Fruit fly (Drosophila melanogaster) whole organism, embryonic: Measurements from ENCODE around the gene nesd.
A peak's percentile ranks its signal among the peaks of the same experiment; 100 is the strongest.

Experiments
- Atf-2 ChIP-seq: fragments of 200-800 bp; sonication (Bioruptor generic); optimal IDR thresholded peaks from 2 replicates; lab custom pipeline; 2016; ENCODE audit warnings: missing biosample characterization, missing genetic modification characterization
- CG11456 ChIP-seq: fragments of 200-800 bp; sonication (Bioruptor generic); IDR thresholded peaks from 3 replicates; pipeline ENCODE4 v1.3.6; 2022; ENCODE audit warnings: missing biosample characterization, missing genetic modification characterization
- CG12942 ChIP-seq: fragments of 200-800 bp; sonication (Bioruptor generic); optimal IDR thresholded peaks from 3 replicates; lab custom pipeline; 2016; ENCODE audit warnings: missing biosample characterization, missing genetic modification characterization
- CG13624 ChIP-seq: fragments of 200-800 bp; sonication (Bioruptor generic); optimal IDR thresholded peaks from 2 replicates; lab custom pipeline; 2016; ENCODE audit warnings: missing biosample characterization, missing genetic modification characterization
- CG15073 ChIP-seq: fragments of 200-800 bp; sonication (Bioruptor generic); optimal IDR thresholded peaks from 2 replicates; lab custom pipeline; 2016; ENCODE audit warnings: missing biosample characterization, missing genetic modification characterization
- CG16815 ChIP-seq: fragments of 200-800 bp; sonication (Bioruptor generic); optimal IDR thresholded peaks from 3 replicates; lab custom pipeline; 2017; ENCODE audit warnings: missing biosample characterization, mild to moderate bottlenecking, missing genetic modification characterization
- CG16863 ChIP-seq: fragments of 200-800 bp; sonication (Bioruptor generic); optimal IDR thresholded peaks from 3 replicates; lab custom pipeline; 2016; ENCODE audit warnings: missing biosample characterization, missing genetic modification characterization
- CG2129 ChIP-seq: fragments of 200-800 bp; sonication (Bioruptor generic); IDR thresholded peaks from 2 replicates; pipeline ENCODE4 v1.3.6; 2022; ENCODE audit warnings: missing biosample characterization, missing genetic modification characterization; ENCODE audit not compliant: partially characterized antibody
- CG2678 ChIP-seq: fragments of 200-800 bp; sonication (Bioruptor generic); optimal IDR thresholded peaks from 3 replicates; lab custom pipeline; 2019; ENCODE audit warnings: missing biosample characterization, mild to moderate bottlenecking, missing genetic modification characterization, moderate library complexity
- CG30020 ChIP-seq: fragments of 200-800 bp; optimal IDR thresholded peaks from 2 replicates; lab custom pipeline; 2019; ENCODE audit warnings: missing biosample characterization, mild to moderate bottlenecking, missing genetic modification characterization, moderate library complexity
- CG30431 ChIP-seq: fragments of 200-800 bp; sonication (Bioruptor generic); optimal IDR thresholded peaks from 2 replicates; lab custom pipeline; 2017; ENCODE audit warnings: missing biosample characterization, missing genetic modification characterization
- CG31224 ChIP-seq: fragments of 200-800 bp; sonication (Bioruptor generic); IDR thresholded peaks from 2 replicates; pipeline ENCODE4 v1.3.6; 2022; ENCODE audit warnings: missing biosample characterization, missing genetic modification characterization
- CG31388 ChIP-seq: fragments of 200-800 bp; sonication (Bioruptor generic); optimal IDR thresholded peaks from 2 replicates; lab custom pipeline; 2016; ENCODE audit warnings: missing biosample characterization, missing genetic modification characterization
- CG32772 ChIP-seq: fragments of 200-800 bp; sonication (Bioruptor generic); IDR thresholded peaks from 2 replicates; pipeline ENCODE4 v1.3.6; 2022; ENCODE audit warnings: missing biosample characterization, missing genetic modification characterization
- CG34224 ChIP-seq: fragments of 200-800 bp; sonication (Bioruptor generic); IDR thresholded peaks from 3 replicates; pipeline ENCODE4 v1.3.6; 2022; ENCODE audit warnings: missing biosample characterization, missing genetic modification characterization; ENCODE audit not compliant: partially characterized antibody
- CG3995 ChIP-seq: fragments of 200-800 bp; sonication (Bioruptor generic); optimal IDR thresholded peaks from 3 replicates; lab custom pipeline; 2016; ENCODE audit warnings: missing biosample characterization, missing genetic modification characterization
- CG5180 ChIP-seq: fragments of 200-800 bp; sonication (Bioruptor generic); optimal IDR thresholded peaks from 3 replicates; lab custom pipeline; 2017; ENCODE audit warnings: missing biosample characterization, missing genetic modification characterization, mild to moderate bottlenecking, moderate library complexity, missing genetic modification reagents
- CG5245 ChIP-seq: fragments of 200-800 bp; sonication (Bioruptor generic); optimal IDR thresholded peaks from 3 replicates; lab custom pipeline; 2016; ENCODE audit warnings: missing biosample characterization, missing genetic modification characterization
- CG6654 ChIP-seq: fragments of 200-800 bp; sonication (Bioruptor generic); optimal IDR thresholded peaks from 2 replicates; lab custom pipeline; 2017; ENCODE audit warnings: missing biosample characterization, mild to moderate bottlenecking, missing genetic modification characterization
- CG7271 ChIP-seq: fragments of 200-800 bp; sonication (Bioruptor generic); optimal IDR thresholded peaks from 2 replicates; lab custom pipeline; 2018; ENCODE audit warnings: missing biosample characterization, mild to moderate bottlenecking, missing genetic modification characterization, moderate library complexity
- CG8388 ChIP-seq: fragments of 200-800 bp; sonication (Bioruptor generic); optimal IDR thresholded peaks from 2 replicates; lab custom pipeline; 2019; ENCODE audit warnings: missing biosample characterization, mild to moderate bottlenecking, missing genetic modification characterization, moderate library complexity
- CHES-1-like ChIP-seq: fragments of 200-800 bp; sonication (Bioruptor generic); optimal IDR thresholded peaks from 2 replicates; lab custom pipeline; 2016; ENCODE audit warnings: missing biosample characterization, missing genetic modification characterization
- Deaf1 ChIP-seq: fragments of 200-800 bp; optimal IDR thresholded peaks from 3 replicates; lab custom pipeline; 2019; ENCODE audit warnings: missing biosample characterization, mild to moderate bottlenecking, missing genetic modification characterization, moderate library complexity
- Dfd ChIP-seq, 2 experiments: fragments of >200 bp; optimal IDR thresholded peaks; 2 replicates each; lab custom pipeline; 2017; ENCODE audit warnings: missing biosample characterization in 2 of 2, missing genetic modification characterization in 2 of 2
- Doc2 ChIP-seq: fragments of 200-800 bp; sonication (Bioruptor generic); IDR thresholded peaks from 2 replicates; pipeline ENCODE4 v1.3.6; 2022; ENCODE audit warnings: missing biosample characterization, missing genetic modification characterization
- E2f1 ChIP-seq: fragments of 200-800 bp; sonication (Bioruptor generic); IDR thresholded peaks from 2 replicates; pipeline ENCODE4 v1.3.6; 2022; ENCODE audit warnings: missing biosample characterization, missing genetic modification characterization
- HLH3B ChIP-seq: fragments of 200-800 bp; sonication (Bioruptor generic); IDR thresholded peaks from 2 replicates; pipeline ENCODE4 v1.3.6; 2022; ENCODE audit warnings: missing biosample characterization, missing genetic modification characterization
- Hr78 ChIP-seq, 2 experiments: fragments of 200-800 bp in 1 of 2; fragments of >200 bp in 1 of 2; sonication (Bioruptor generic) in 1 of 2; optimal IDR thresholded peaks; 2 replicates each; lab custom pipeline; 2017 to 2019; ENCODE audit warnings: missing biosample characterization in 2 of 2, missing genetic modification characterization in 2 of 2, mild to moderate bottlenecking in 1 of 2, moderate library complexity in 1 of 2
- Nf-YA ChIP-seq: fragments of 200-800 bp; sonication (Bioruptor generic); IDR thresholded peaks from 2 replicates; pipeline ENCODE4 v1.3.6; 2022; ENCODE audit warnings: missing biosample characterization, missing genetic modification characterization
- Side ChIP-seq: fragments of 200-800 bp; sonication (Bioruptor generic); optimal IDR thresholded peaks from 2 replicates; lab custom pipeline; 2016; ENCODE audit warnings: missing biosample characterization, missing genetic modification characterization
- Sox100B ChIP-seq: fragments of 200-800 bp; sonication (Bioruptor generic); optimal IDR thresholded peaks from 3 replicates; lab custom pipeline; 2018; ENCODE audit warnings: missing biosample characterization, mild to moderate bottlenecking, missing genetic modification characterization
- Spps ChIP-seq: fragments of 200-800 bp; sonication (Bioruptor generic); optimal IDR thresholded peaks from 2 replicates; lab custom pipeline; 2018; ENCODE audit warnings: missing biosample characterization, mild to moderate bottlenecking, missing genetic modification characterization
- Taf1 ChIP-seq: fragments of 200-800 bp; sonication (Bioruptor generic); IDR thresholded peaks from 2 replicates; pipeline ENCODE4 v1.3.6; 2022; ENCODE audit warnings: missing biosample characterization, missing genetic modification characterization
- YL-1 ChIP-seq: fragments of 200-800 bp; sonication (Bioruptor generic); optimal IDR thresholded peaks from 3 replicates; lab custom pipeline; 2017; ENCODE audit warnings: missing biosample characterization, mild to moderate bottlenecking, missing genetic modification characterization
- ab ChIP-seq: fragments of 200-800 bp; sonication (Bioruptor generic); optimal IDR thresholded peaks from 2 replicates; lab custom pipeline; 2016; ENCODE audit warnings: missing biosample characterization, missing genetic modification characterization
- abd-A ChIP-seq: fragments of 200-800 bp; sonication (Bioruptor generic); optimal IDR thresholded peaks from 3 replicates; lab custom pipeline; 2019; ENCODE audit warnings: missing biosample characterization, mild to moderate bottlenecking, missing genetic modification characterization, moderate library complexity
- bigmax ChIP-seq: fragments of 200-800 bp; sonication (Bioruptor generic); optimal IDR thresholded peaks from 2 replicates; lab custom pipeline; 2018; ENCODE audit warnings: missing biosample characterization, mild to moderate bottlenecking, missing genetic modification characterization
- br ChIP-seq: fragments of >200 bp; optimal IDR thresholded peaks from 2 replicates; lab custom pipeline; 2017
- chif ChIP-seq, 2 experiments: fragments of 200-800 bp; sonication (Bioruptor generic); optimal IDR thresholded peaks; 3 replicates each; lab custom pipeline; 2016; ENCODE audit warnings: missing biosample characterization in 2 of 2, missing genetic modification characterization in 2 of 2
- crol ChIP-seq: fragments of 200-800 bp; sonication (Bioruptor generic); IDR thresholded peaks from 2 replicates; pipeline ENCODE4 v1.3.6; 2022; ENCODE audit warnings: missing biosample characterization, missing genetic modification characterization
- fd3F ChIP-seq: fragments of 200-800 bp; sonication (Bioruptor generic); optimal IDR thresholded peaks from 2 replicates; lab custom pipeline; 2018; ENCODE audit warnings: missing biosample characterization, mild to moderate bottlenecking, missing genetic modification characterization, moderate library complexity
- ken ChIP-seq: fragments of 200-800 bp; sonication (Bioruptor generic); IDR thresholded peaks from 3 replicates; pipeline ENCODE4 v1.3.6; 2022; ENCODE audit warnings: missing biosample characterization, missing genetic modification characterization
- lbe ChIP-seq: fragments of 200-800 bp; sonication (Bioruptor generic); optimal IDR thresholded peaks from 2 replicates; lab custom pipeline; 2016; ENCODE audit warnings: missing biosample characterization, mild to moderate bottlenecking, missing genetic modification characterization
- lola ChIP-seq, 3 experiments: fragments of >200 bp in 2 of 3; fragments of 200-800 bp in 1 of 3; sonication (Bioruptor generic) in 1 of 3; optimal IDR thresholded peaks; 2 replicates each; lab custom pipeline; 2017 to 2019; ENCODE audit warnings: missing biosample characterization in 3 of 3, missing genetic modification characterization in 3 of 3, mild to moderate bottlenecking in 1 of 3, moderate library complexity in 1 of 3
- mld ChIP-seq: fragments of 200-800 bp; sonication (Bioruptor generic); IDR thresholded peaks from 3 replicates; pipeline ENCODE4 v1.3.6; 2022; ENCODE audit warnings: missing biosample characterization, missing genetic modification characterization; ENCODE audit not compliant: partially characterized antibody
- phol ChIP-seq: fragments of 200-800 bp; sonication (Bioruptor generic); optimal IDR thresholded peaks from 3 replicates; lab custom pipeline; 2018; ENCODE audit warnings: missing biosample characterization, mild to moderate bottlenecking, missing genetic modification characterization, moderate library complexity
- row ChIP-seq: fragments of 200-800 bp; sonication (Bioruptor generic); IDR thresholded peaks from 3 replicates; pipeline ENCODE4 v1.3.6; 2022; ENCODE audit warnings: missing biosample characterization, missing genetic modification characterization
- tap ChIP-seq: fragments of 200-800 bp; optimal IDR thresholded peaks from 3 replicates; lab custom pipeline; 2019; ENCODE audit warnings: missing biosample characterization, mild to moderate bottlenecking, missing genetic modification characterization, moderate library complexity
- trem ChIP-seq: fragments of 200-800 bp; optimal IDR thresholded peaks from 3 replicates; lab custom pipeline; 2019; ENCODE audit warnings: missing biosample characterization, mild to moderate bottlenecking, missing genetic modification characterization, moderate library complexity
- unc-4 ChIP-seq: fragments of 200-800 bp; sonication (Bioruptor generic); IDR thresholded peaks from 2 replicates; pipeline ENCODE4 v1.3.6; 2022; ENCODE audit warnings: missing biosample characterization, missing genetic modification characterization; ENCODE audit not compliant: partially characterized antibody
- vfl ChIP-seq: fragments of 200-800 bp; sonication (Bioruptor generic); optimal IDR thresholded peaks from 2 replicates; lab custom pipeline; 2016; ENCODE audit warnings: missing biosample characterization, missing genetic modification characterization

Gene nesd

DNA sequence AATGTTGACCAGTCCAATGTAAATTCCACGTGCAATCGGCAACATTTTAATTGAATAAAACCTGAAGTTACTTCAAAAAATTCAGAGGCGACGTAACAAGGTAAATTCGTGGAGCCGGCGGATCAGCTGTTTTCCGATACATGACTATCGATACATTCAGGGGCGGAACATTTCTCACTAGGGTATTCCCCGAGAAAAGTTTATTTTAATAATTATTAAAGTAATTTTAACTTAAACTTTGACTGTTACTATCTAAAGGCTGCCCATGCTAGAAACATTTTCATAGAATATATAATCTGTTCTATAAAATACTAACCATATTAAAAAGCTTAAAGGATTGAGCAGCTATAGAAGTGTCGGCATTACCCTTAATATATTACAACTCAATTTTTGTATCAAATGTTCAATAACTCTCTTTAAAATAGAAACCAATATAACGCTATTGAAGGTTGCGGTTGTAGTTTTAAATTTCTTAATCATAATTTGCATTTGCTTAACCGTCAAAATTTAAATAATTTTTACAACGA lies 3.4 kb downstream of the nesd start, which contains the start of the genes mRpS18B and Kua (continued):
- TF ChIP-seq lola (GFP tag; optimal IDR thresholded peaks at IDR 0.05; lab: Kevin White, UChicago) (peak in 1 of 3 experiments; percentile 52), CG3995 (GFP tag; lab: Kevin White, UChicago) (no peak), crol (GFP tag; lab: Robert Waterston, UW) (no peak), CG34224 (peak; percentile 64), CG30431 (no peak), Taf1 (GFP tag; lab: Robert Waterston, UW) (no peak), mld (GFP tag; lab: Robert Waterston, UW) (no peak), E2f1 (GFP tag; lab: Robert Waterston, UW) (no peak; the same call in 1 of the 2 replicates), Side (GFP tag; lab: Kevin White, UChicago) (no peak), CG31388 (no peak), CG5180 (GFP tag; lab: Kevin White, UChicago) (no peak), Sox100B (GFP tag; lab: Kevin White, UChicago) (peak; percentile 62), CG11456 (GFP tag; lab: Robert Waterston, UW) (peak; percentile 80), phol (tag; lab: Kevin White, UChicago) (peak; percentile 50), CG6654 (GFP tag; lab: Kevin White, UChicago) (peak; percentile 17), CG30020 (tag; lab: Kevin White, UChicago) (peak; percentile 45), lbe (GFP tag; lab: Kevin White, UChicago) (no peak), CG16863 (peak; percentile 35), Atf-2 (GFP tag; lab: Kevin White, UChicago) (no peak), br (no peak), CG8388 (GFP tag; lab: Kevin White, UChicago) (peak; percentile 41), unc-4 (GFP tag; lab: Robert Waterston, UW) (peak; percentile 58), Nf-YA (GFP tag; lab: Robert Waterston, UW) (no peak), tap (tag; lab: Kevin White, UChicago) (peak; percentile 29), chif (GFP tag; optimal IDR thresholded peaks at IDR 0.05; lab: Kevin White, UChicago) (no peak), vfl (GFP tag; lab: Kevin White, UChicago) (no peak), CG16815 (no peak), ken (GFP tag; lab: Robert Waterston, UW) (peak; percentile 71), Deaf1 (tag; lab: Kevin White, UChicago) (no peak), bigmax (no peak), fd3F (GFP tag; lab: Kevin White, UChicago) (peak; percentile 23), row (GFP tag; lab: Robert Waterston, UW) (peak; percentile 86), CG5245 (GFP tag; lab: Kevin White, UChicago) (no peak), CHES-1-like (GFP tag; lab: Kevin White, UChicago) (no peak), Hr78 (GFP tag; optimal IDR thresholded peaks at IDR 0.05; lab: Kevin White, UChicago) (no peak), CG15073 (no peak), YL-1 (GFP tag; lab: Kevin White, UChicago) (no peak), trem (tag; lab: Kevin White, UChicago) (peak; percentile 54), HLH3B (GFP tag; lab: Robert Waterston, UW) (peak; percentile 46; the same call in 1 of the 2 replicates), CG13624 (GFP tag; lab: Kevin White, UChicago) (peak; percentile 26), CG7271 (tag; lab: Kevin White, UChicago) (no peak), ab (no peak), Doc2 (GFP tag; lab: Robert Waterston, UW) (no peak), CG12942 (GFP tag; lab: Kevin White, UChicago) (peak; percentile 59), CG32772 (GFP tag; lab: Robert Waterston, UW) (no peak), Spps (tag; lab: Kevin White, UChicago) (no peak), CG31224 (GFP tag; lab: Robert Waterston, UW) (no peak), CG2678 (tag; lab: Kevin White, UChicago) (peak; percentile 65), Dfd (GFP tag; optimal IDR thresholded peaks at IDR 0.05; lab: Kevin White, UChicago) (no peak), abd-A (tag; lab: Kevin White, UChicago) (no peak), CG2129 (GFP tag; lab: Robert Waterston, UW) (peak; percentile 40)
